Fruit fly (Drosophila melanogaster) whole organism, prepupa: ENCODE measurements around the gene mRpS18B.

Experiments used
- CG15336 ChIP-seq: fragments of 200-800 bp; sonication (Bioruptor generic); IDR thresholded peaks from 2 replicates; pipeline ENCODE4 v1.3.6; 2022; ENCODE audit warnings: missing biosample characterization, missing genetic modification characterization
- Hr38 ChIP-seq: sonication (Bioruptor generic); optimal IDR thresholded peaks from 2 replicates; lab custom pipeline; 2016; ENCODE audit warnings: missing biosample characterization, missing genetic modification characterization
- cyc ChIP-seq: fragments of 200-800 bp; sonication (Bioruptor generic); optimal IDR thresholded peaks from 3 replicates; lab custom pipeline; 2016; ENCODE audit warnings: missing biosample characterization, missing genetic modification characterization

DNA sequence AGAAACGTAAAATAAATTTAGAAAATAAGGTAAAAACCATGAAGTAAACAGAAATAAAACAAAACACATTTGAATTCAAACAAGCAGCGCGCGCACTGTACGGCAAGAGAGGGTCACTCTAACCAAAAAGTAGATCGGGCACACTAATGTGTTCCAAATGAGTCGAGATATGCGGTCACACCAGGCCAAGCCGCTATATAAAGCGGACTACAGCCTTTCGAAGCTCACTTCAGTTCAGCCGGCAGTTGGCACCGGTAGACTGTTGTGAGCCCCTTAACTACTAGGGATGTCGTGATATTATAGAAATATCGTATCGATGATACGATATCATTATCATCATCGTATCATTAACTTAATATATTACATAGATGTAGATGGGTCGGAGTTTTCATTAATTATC is 7.5 kb upstream of the mRpS18B start:
- TF ChIP-seq cyc (GFP tag; lab: Kevin White, UChicago), result no peak
- TF ChIP-seq CG15336 (GFP tag; lab: Robert Waterston, UW), result no peak
- no peak for TF ChIP-seq Hr38 (GFP tag; lab: Kevin White, UChicago)
